Worm (Caenorhabditis elegans): Measurements from ENCODE around the gene F48F5.6.
A peak's percentile ranks its signal among the peaks of the same experiment; 100 is the strongest.

The F48F5.6 gene

DNA sequence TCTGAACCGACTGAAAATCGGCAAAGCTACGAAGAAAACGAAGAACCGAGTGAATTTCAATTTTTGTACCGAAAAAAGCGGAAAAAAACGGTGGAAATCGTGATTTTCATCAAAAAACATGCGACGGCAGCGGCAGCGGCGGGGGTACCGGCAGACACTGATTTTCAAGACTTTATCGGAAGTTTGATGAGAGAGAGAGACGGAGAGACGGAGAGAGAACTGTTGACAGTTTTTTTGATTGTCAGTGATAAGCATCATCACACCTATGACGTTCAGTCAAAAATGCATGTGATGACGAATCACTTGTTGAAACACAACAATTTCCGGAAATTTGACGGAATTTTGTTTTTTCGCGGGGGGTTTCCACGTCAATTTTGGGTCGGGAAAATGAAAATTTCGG lies 39.6 kb downstream of the F48F5.6 start (continued):
- no peak for TF ChIP-seq grh-1 (GFP tag; IDR thresholded peaks at IDR 0.05)
- peak; percentile 11 for TF ChIP-seq ama-1 (optimal IDR thresholded peaks at IDR 0.05)
- no peak for TF ChIP-seq unc-86 (tag; optimal IDR thresholded peaks at IDR 0.05)
- no peak for TF ChIP-seq dsc-1 (tag; optimal IDR thresholded peaks at IDR 0.05)
- TF ChIP-seq unc-130 (tag; optimal IDR thresholded peaks at IDR 0.05), result no peak
- TF ChIP-seq skn-1 (tag; optimal IDR thresholded peaks at IDR 0.05), result no peak
- TF ChIP-seq nhr-12 (tag; optimal IDR thresholded peaks at IDR 0.05), result no peak
- no peak for TF ChIP-seq aha-1 (tag; optimal IDR thresholded peaks at IDR 0.05)
- no peak for TF ChIP-seq vab-15 (tag; optimal IDR thresholded peaks at IDR 0.05)
- no peak for TF ChIP-seq lin-13 (GFP tag; optimal IDR thresholded peaks at IDR 0.05)
- TF ChIP-seq nhr-11 (tag; optimal IDR thresholded peaks at IDR 0.05), result no peak
- TF ChIP-seq ztf-4 (tag; optimal IDR thresholded peaks at IDR 0.05), result no peak
- no peak for TF ChIP-seq efl-1 (optimal IDR thresholded peaks at IDR 0.05)
- peak in 1 of 2 experiments; percentile 30 for TF ChIP-seq efl-1 (GFP tag; optimal IDR thresholded peaks at IDR 0.05 in 1 of 2)
- TF ChIP-seq lin-14 (GFP tag; optimal IDR thresholded peaks at IDR 0.05), result peak; percentile 40
- TF ChIP-seq jun-1 (tag; optimal IDR thresholded peaks at IDR 0.05), result no peak
- TF ChIP-seq egl-27 (tag; optimal IDR thresholded peaks at IDR 0.05), result no peak
- no peak for TF ChIP-seq zag-1 (tag; optimal IDR thresholded peaks at IDR 0.05)
- no peak for TF ChIP-seq zip-4 (GFP tag; optimal IDR thresholded peaks at IDR 0.05)
- no peak for TF ChIP-seq fkh-10 (GFP tag; optimal IDR thresholded peaks at IDR 0.05)
- no peak for TF ChIP-seq mab-9 (GFP tag; IDR thresholded peaks at IDR 0.05)
- TF ChIP-seq C34B4.2 (tag; optimal IDR thresholded peaks at IDR 0.05), result no peak
- TF ChIP-seq nhr-76 (tag; optimal IDR thresholded peaks at IDR 0.05), result no peak
- no peak for TF ChIP-seq rnt-1 (tag; optimal IDR thresholded peaks at IDR 0.05)
- no peak for TF ChIP-seq nhr-19 (GFP tag; conservative IDR thresholded peaks at IDR 0.05)
- no peak for TF ChIP-seq F16B12.6 (tag; optimal IDR thresholded peaks at IDR 0.05)
- TF ChIP-seq pqm-1 (tag; optimal IDR thresholded peaks at IDR 0.05), result no peak
- TF ChIP-seq lsy-2 (tag; optimal IDR thresholded peaks at IDR 0.05), result no peak
- TF ChIP-seq xbp-1 (tag; optimal IDR thresholded peaks at IDR 0.05), result no peak
- no peak for TF ChIP-seq nhr-237 (tag; optimal IDR thresholded peaks at IDR 0.05)
- TF ChIP-seq tlp-1 (tag; optimal IDR thresholded peaks at IDR 0.05), result no peak
- TF ChIP-seq aly-2 (tag; optimal IDR thresholded peaks at IDR 0.05), result no peak
- TF ChIP-seq elt-3 (tag; optimal IDR thresholded peaks at IDR 0.05), result peak in 2 of 6 experiments; percentile 7 to 16
- no peak for TF ChIP-seq Y116A8C.19 (tag; optimal IDR thresholded peaks at IDR 0.05; ENCODE audit: borderline replicate concordance)
- TF ChIP-seq dpl-1 (GFP tag; optimal IDR thresholded peaks at IDR 0.05), result peak in 1 of 3 experiments; percentile 20
- TF ChIP-seq ets-5 (GFP tag; IDR thresholded peaks at IDR 0.05), result no peak
- no peak for TF ChIP-seq ceh-90 (tag; optimal IDR thresholded peaks at IDR 0.05)
- peak; percentile 27 for TF ChIP-seq blmp-1 (tag; optimal IDR thresholded peaks at IDR 0.05)
- peak; percentile 30 for TF ChIP-seq snu-23 (GFP tag; optimal IDR thresholded peaks at IDR 0.05)
- TF ChIP-seq C16A3.4 (tag; optimal IDR thresholded peaks at IDR 0.05), result no peak
- no peak for TF ChIP-seq ces-1 (GFP tag; optimal IDR thresholded peaks at IDR 0.05)
- no peak for TF ChIP-seq nhr-84 (tag; optimal IDR thresholded peaks at IDR 0.05)
- no peak for TF ChIP-seq tbx-2 (tag; optimal IDR thresholded peaks at IDR 0.05)
- no peak for TF ChIP-seq efl-3 (GFP tag; optimal IDR thresholded peaks at IDR 0.05)
- TF ChIP-seq sox-4 (tag; optimal IDR thresholded peaks at IDR 0.05), result no peak
- TF ChIP-seq fkh-4 (tag; optimal IDR thresholded peaks at IDR 0.05; ENCODE audit: borderline replicate concordance), result no peak

DNA sequence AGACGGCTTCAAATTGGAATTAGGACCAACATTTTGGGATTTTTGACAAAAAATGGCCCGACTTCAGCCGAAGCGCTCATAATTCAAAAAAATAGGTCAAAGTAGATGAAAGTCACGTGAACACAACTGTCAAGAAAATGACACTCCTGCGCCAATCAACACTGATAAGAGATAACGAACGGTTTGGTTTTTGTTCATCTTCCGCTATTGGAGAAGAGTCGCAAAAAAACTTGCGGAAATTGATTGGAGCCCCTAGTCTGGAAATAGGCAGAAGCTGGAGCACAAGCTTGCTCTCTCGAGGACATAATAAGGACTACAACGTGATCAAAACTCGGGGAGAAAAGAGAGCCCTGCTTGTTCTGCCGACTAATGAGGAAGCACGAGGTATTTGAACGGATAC lies 40.8 kb downstream of the F48F5.6 start:
- no peak for TF ChIP-seq nhr-11 (tag; optimal IDR thresholded peaks at IDR 0.05)
- no peak for TF ChIP-seq alr-1 (tag; optimal IDR thresholded peaks at IDR 0.05; ENCODE audit: borderline replicate concordance)
- no peak for TF ChIP-seq lir-3 (tag; optimal IDR thresholded peaks at IDR 0.05; ENCODE audit: poor library complexity)
- TF ChIP-seq pqm-1 (tag; optimal IDR thresholded peaks at IDR 0.05), result no peak
- TF ChIP-seq nhr-85 (tag), result no peak
- TF ChIP-seq ceh-63 (GFP tag; optimal IDR thresholded peaks at IDR 0.05), result no peak
- peak; percentile 54 for TF ChIP-seq blmp-1 (tag; optimal IDR thresholded peaks at IDR 0.05)
- TF ChIP-seq tbx-2 (tag; optimal IDR thresholded peaks at IDR 0.05), result no peak
- peak in 1 of 2 experiments; percentile 33 for TF ChIP-seq lin-35 (GFP tag; optimal IDR thresholded peaks at IDR 0.05)
- no peak for TF ChIP-seq rnt-1 (tag; optimal IDR thresholded peaks at IDR 0.05)
- no peak for TF ChIP-seq sptf-1 (tag; optimal IDR thresholded peaks at IDR 0.05)
- peak; percentile 41 for TF ChIP-seq elt-2 (tag; optimal IDR thresholded peaks at IDR 0.05)
- no peak for TF ChIP-seq efl-1 (optimal IDR thresholded peaks at IDR 0.05)
- TF ChIP-seq efl-1 (GFP tag; optimal IDR thresholded peaks at IDR 0.05 in 1 of 2), result peak in 1 of 2 experiments; percentile 88
- no peak for TF ChIP-seq snu-23 (GFP tag; optimal IDR thresholded peaks at IDR 0.05)
- peak in 2 of 6 experiments; percentile 24 to 49 for TF ChIP-seq elt-3 (tag; optimal IDR thresholded peaks at IDR 0.05)
- no peak for TF ChIP-seq nhr-71 (tag; optimal IDR thresholded peaks at IDR 0.05)
- TF ChIP-seq aly-2 (tag; optimal IDR thresholded peaks at IDR 0.05), result no peak

All from whole organism, L1 larva.